Fruit fly (Drosophila melanogaster) whole organism, wandering third instar larva: ENCODE measurements around the gene CG17122.

Source experiments
- CG32264 ChIP-seq: fragments of 200-800 bp; sonication (Bioruptor generic); optimal IDR thresholded peaks from 2 replicates; lab custom pipeline; 2016; ENCODE audit warnings: missing biosample characterization, missing genetic modification characterization
- Hr83 ChIP-seq: fragments of 200-300 bp; sonication (Bioruptor generic); optimal IDR thresholded peaks from 2 replicates; lab custom pipeline; 2016; ENCODE audit warnings: missing biosample characterization, mild to moderate bottlenecking, missing genetic modification characterization, moderate library complexity; ENCODE audit not compliant: poor library complexity, severe bottlenecking
- Mio ChIP-seq: sonication (Bioruptor generic); optimal IDR thresholded peaks from 2 replicates; lab custom pipeline; 2016; ENCODE audit warnings: missing biosample characterization, missing genetic modification characterization
- lola ChIP-seq: fragments of >200 bp; optimal IDR thresholded peaks from 2 replicates; lab custom pipeline; 2017; ENCODE audit warnings: missing biosample characterization, missing genetic modification characterization
- pan ChIP-seq: fragments of >200 bp; optimal IDR thresholded peaks from 2 replicates; lab custom pipeline; 2017
- psq ChIP-seq: fragments of 200-800 bp; sonication (Bioruptor generic); optimal IDR thresholded peaks from 3 replicates; lab custom pipeline; 2017; ENCODE audit warnings: missing biosample characterization, mild to moderate bottlenecking, missing genetic modification characterization, moderate library complexity

dm6 chr3L:20240753-20241152, 34.4 kb downstream of the CG17122 start, which contains the start of gene Clc:
- no peak for TF ChIP-seq Mio (GFP tag; lab: Kevin White, UChicago)
- TF ChIP-seq lola, result no peak
- TF ChIP-seq pan (lab: Kevin White, UChicago), result no peak
- no peak for TF ChIP-seq psq (GFP tag; lab: Kevin White, UChicago)
- TF ChIP-seq CG32264 (GFP tag; lab: Kevin White, UChicago), result no peak
- TF ChIP-seq Hr83, result no peak
